Fruit fly (Drosophila melanogaster) whole organism, wandering third instar larva: Measurements from ENCODE around the gene CG13949.

ENCODE experiments used
- N ChIP-seq: fragments of >200 bp; optimal IDR thresholded peaks from 2 replicates; lab custom pipeline; 2018; ENCODE audit warnings: missing biosample characterization, missing external identifiers, missing genetic modification characterization
- OdsH ChIP-seq: fragments of 200-800 bp; sonication (Bioruptor generic); optimal IDR thresholded peaks from 2 replicates; lab custom pipeline; 2016; ENCODE audit warnings: missing biosample characterization, mild to moderate bottlenecking, missing genetic modification characterization

DNA sequence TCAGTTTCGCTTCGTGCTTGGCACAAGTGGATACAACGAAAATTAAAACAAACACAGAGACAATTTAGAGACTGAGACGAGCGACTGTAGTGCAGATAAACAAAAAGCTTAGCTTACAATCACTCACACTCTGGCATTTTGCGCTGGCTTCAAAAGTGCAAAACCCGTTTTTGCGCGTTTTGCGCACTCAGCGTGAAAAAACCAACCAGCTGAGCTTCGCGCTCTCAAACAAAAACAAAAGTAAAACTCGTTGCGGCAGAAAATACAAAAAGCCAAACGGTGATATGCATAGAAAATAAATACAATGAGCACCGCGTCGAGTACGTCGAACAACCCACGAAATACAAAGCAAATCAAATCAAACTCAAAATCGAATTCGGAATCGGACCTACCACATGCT is 14.4 kb upstream of the CG13949 start:
- no peak for TF ChIP-seq OdsH
- TF ChIP-seq N (GFP tag; lab: Kevin White, UChicago), result no peak
